Worm (Caenorhabditis elegans): ENCODE data around the gene F45F2.11.

DNA sequence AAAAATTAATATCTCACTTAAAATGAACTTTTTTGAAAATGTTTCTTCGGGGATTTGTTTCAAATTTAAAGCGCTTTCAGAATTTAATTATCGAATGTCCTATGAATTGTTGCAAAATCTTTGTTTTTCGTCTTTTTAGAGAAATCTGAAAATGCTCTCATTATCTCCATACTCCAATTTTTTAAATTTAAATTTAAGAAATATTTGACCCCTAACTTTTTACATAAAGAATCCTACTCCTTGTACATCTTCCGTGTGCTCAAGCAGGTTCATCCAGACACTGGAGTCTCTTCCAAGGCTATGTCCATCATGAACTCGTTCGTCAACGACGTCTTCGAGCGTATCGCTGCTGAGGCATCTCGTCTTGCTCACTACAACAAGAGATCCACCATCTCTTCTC is 15.5 kb upstream of the F45F2.11 start, which contains the start of gene his-39:
- TF ChIP-seq sptf-1 (tag; optimal IDR thresholded peaks at IDR 0.05) (no peak), unc-62 (GFP tag; optimal IDR thresholded peaks at IDR 0.05) (no peak)

Data from whole organism, mixed stage, embryonic.